Worm (Caenorhabditis elegans) whole organism, young adult: Measurements from ENCODE around the gene F55G1.7.

Experiments used
- Y95B8A.8 ChIP-seq: fragments of 200-800 bp; sonication (Bioruptor generic); IDR thresholded peaks from 2 replicates; pipeline ENCODE4 v1.3.6; 2022; ENCODE audit warnings: missing genetic modification reagents, missing genetic modification characterization, missing compliant biosample characterization
- ama-1 ChIP-seq, 3 experiments: fragments of 150-350 bp in 1 of 3; sonication (generic microtip) in 2 of 3; optimal IDR thresholded peaks; 2 replicates each; lab custom pipeline; 2014 to 2018; ENCODE audit warnings: missing biosample characterization in 2 of 3, missing genetic modification characterization in 2 of 3, missing genetic modification reagents in 2 of 3
- cebp-1 ChIP-seq, 2 experiments: fragments of 200-800 bp in 1 of 2; sonication (Bioruptor generic) in 1 of 2; sonication (generic microtip) in 1 of 2; IDR thresholded peaks in 1 of 2; optimal IDR thresholded peaks in 1 of 2; 2 replicates each; pipeline versions ENCODE4 v1.3.6 to Lab custom; 2017 to 2022; ENCODE audit warnings: missing compliant biosample characterization in 2 of 2, missing genetic modification characterization in 2 of 2, mild to moderate bottlenecking in 1 of 2, missing genetic modification reagents in 1 of 2, moderate library complexity in 1 of 2
- hlh-26 ChIP-seq: fragments of 200-800 bp; sonication (Bioruptor generic); conservative IDR thresholded peaks from 2 replicates; pipeline ENCODE4 v1.3.6; 2022; ENCODE audit warnings: missing genetic modification reagents, missing genetic modification characterization, missing compliant biosample characterization
- lin-35 ChIP-seq, 3 experiments: fragments of 150-350 bp in 2 of 3; sonication (generic microtip) in 1 of 3; optimal IDR thresholded peaks; 2 replicates each; lab custom pipeline; 2014 to 2018; ENCODE audit warnings: missing biosample characterization in 3 of 3, missing genetic modification characterization in 3 of 3, missing genetic modification reagents in 3 of 3
- pbrm-1 ChIP-seq: fragments of 200-800 bp; sonication (Bioruptor generic); IDR thresholded peaks from 2 replicates; pipeline ENCODE4 v1.3.6; 2022; ENCODE audit warnings: missing genetic modification reagents, missing genetic modification characterization, missing compliant biosample characterization

DNA sequence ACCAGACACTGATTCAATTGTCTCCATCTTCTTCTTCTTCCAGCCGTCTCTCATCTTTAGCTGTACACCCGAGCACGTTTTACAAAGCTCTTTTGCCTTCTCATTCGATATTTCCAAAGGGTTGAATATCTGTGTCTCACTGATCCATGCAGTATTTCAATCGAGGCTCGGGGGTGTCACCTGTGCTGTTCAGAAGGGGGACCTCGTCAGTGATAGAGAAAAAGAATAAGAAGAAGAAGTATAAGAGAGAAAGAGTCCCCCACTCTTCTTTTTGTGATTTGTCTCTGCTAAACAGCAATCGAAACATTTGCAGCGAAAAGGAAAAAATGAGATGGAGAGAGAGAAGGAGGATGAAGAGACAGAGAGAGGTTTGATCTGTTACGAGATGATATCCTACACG lies 43.6 kb downstream of the F55G1.7 start:
- TF ChIP-seq pbrm-1: no peak
- TF ChIP-seq hlh-26: no peak
- TF ChIP-seq Y95B8A.8 (GFP tag; lab: Robert Waterston, UW): no peak
- TF ChIP-seq cebp-1 (GFP tag; IDR thresholded peaks at IDR 0.05; lab: Robert Waterston, UW): no peak
- no peak for TF ChIP-seq cebp-1 (tag; optimal IDR thresholded peaks at IDR 0.05; lab: Kevin White, UChicago)
- TF ChIP-seq ama-1 (optimal IDR thresholded peaks at IDR 0.05; lab: Kevin White, UChicago): no peak
- no peak for TF ChIP-seq ama-1 (GFP tag; optimal IDR thresholded peaks at IDR 0.05; lab: Kevin White, UChicago)
- no peak for TF ChIP-seq lin-35 (GFP tag; optimal IDR thresholded peaks at IDR 0.05; lab: Kevin White, UChicago)
